Worm (Caenorhabditis elegans) whole organism, L4 larva: ENCODE measurements around the gene Y75B12B.13.
"Not testable (repeated sequence)": the region's sequence is repeated elsewhere in the genome, so short reads cannot be mapped to it uniquely, and the experiment has no call there.

Experiments used
- T20F7.1 ChIP-seq: fragments of 200-800 bp; sonication (Bioruptor generic); optimal IDR thresholded peaks from 2 replicates; lab custom pipeline; 2018; ENCODE audit warnings: mild to moderate bottlenecking, missing genetic modification characterization, missing compliant biosample characterization
- lin-38 ChIP-seq: fragments of 200-800 bp; sonication (Bioruptor generic); IDR thresholded peaks from 2 replicates; pipeline ENCODE4 v1.3.6; 2022; ENCODE audit warnings: missing genetic modification reagents, missing genetic modification characterization, missing compliant biosample characterization
- mdl-1 ChIP-seq, 2 experiments: fragments of 150-350 bp in 1 of 2; sonication (generic microtip) in 1 of 2; optimal IDR thresholded peaks; 2 replicates each; lab custom pipeline; 2014 to 2017; ENCODE audit warnings: missing biosample characterization in 2 of 2, missing genetic modification characterization in 2 of 2
- mep-1 ChIP-seq: fragments of 150-350 bp; sonication (generic microtip); optimal IDR thresholded peaks from 3 replicates; lab custom pipeline; 2014; ENCODE audit warnings: missing biosample characterization, missing genetic modification characterization
- mes-2 ChIP-seq: sonication (generic microtip); optimal IDR thresholded peaks from 2 replicates; lab custom pipeline; 2016; ENCODE audit warnings: missing genotype, mild to moderate bottlenecking, missing genetic modification characterization, missing compliant biosample characterization; ENCODE audit not compliant: poor library complexity, severe bottlenecking
- nhr-102 ChIP-seq: sonication (generic microtip); optimal IDR thresholded peaks from 2 replicates; lab custom pipeline; 2016; ENCODE audit warnings: mild to moderate bottlenecking, missing genetic modification characterization, moderate library complexity, missing compliant biosample characterization
- nhr-11 ChIP-seq: fragments of 150-350 bp; optimal IDR thresholded peaks from 2 replicates; lab custom pipeline; 2014; ENCODE audit warnings: missing biosample characterization, missing genetic modification characterization
- nhr-76 ChIP-seq: fragments of 150-350 bp; optimal IDR thresholded peaks from 2 replicates; lab custom pipeline; 2014; ENCODE audit warnings: missing biosample characterization, missing genetic modification characterization
- pha-4 ChIP-seq, 2 experiments: fragments of 150-350 bp in 1 of 2; fragments of 200-800 bp in 1 of 2; sonication (Bioruptor generic) in 1 of 2; IDR thresholded peaks in 1 of 2; optimal IDR thresholded peaks in 1 of 2; 2 replicates each; pipeline versions ENCODE4 v1.3.6 to Lab custom; 2014 to 2022; ENCODE audit warnings: missing genetic modification characterization in 2 of 2, missing genetic modification reagents in 2 of 2, missing biosample characterization in 1 of 2, missing compliant biosample characterization in 1 of 2
- unc-62 ChIP-seq, 3 experiments: fragments of 150-350 bp in 1 of 3; sonication (generic microtip); optimal IDR thresholded peaks in 2 of 3; peaks in 1 of 3; 1 replicate in 1 of 3; 2 replicates in 2 of 3; lab custom pipeline; 2014 to 2017; ENCODE audit warnings: missing biosample characterization in 3 of 3, missing genetic modification characterization in 3 of 3, missing genetic modification reagents in 3 of 3, missing genotype in 1 of 3
- ztf-11 ChIP-seq: fragments of 150-350 bp; optimal IDR thresholded peaks from 2 replicates; lab custom pipeline; 2014; ENCODE audit warnings: missing biosample characterization, missing genetic modification characterization

ce11 chrV:15211869-15212268 lies 18.1 kb upstream of the Y75B12B.13 start, which contains the start of gene sri-24:
- TF ChIP-seq lin-38 (GFP tag; lab: Robert Waterston, UW); mep-1 (tag; lab: Kevin White, UChicago); nhr-76 (tag; lab: Kevin White, UChicago); nhr-11 (tag; lab: Kevin White, UChicago); T20F7.1; nhr-102 (tag; lab: Kevin White, UChicago); mes-2 (tag; lab: Kevin White, UChicago); ztf-11 (tag; lab: Kevin White, UChicago); pha-4 (GFP tag; IDR thresholded peaks at IDR 0.05; lab: Robert Waterston, UW); pha-4 (tag; optimal IDR thresholded peaks at IDR 0.05; lab: Kevin White, UChicago); mdl-1 (tag; optimal IDR thresholded peaks at IDR 0.05; lab: Kevin White, UChicago); unc-62 (GFP tag; optimal IDR thresholded peaks at IDR 0.05 in 1 of 2; lab: Kevin White, UChicago); unc-62 (tag; optimal IDR thresholded peaks at IDR 0.05; lab: Kevin White, UChicago): not testable (repeated sequence)
